Worm (Caenorhabditis elegans) whole organism, midembryonic: ENCODE data around the gene F36D4.1.

Experiments used
- T22C8.4 ChIP-seq: fragments of 200-800 bp; sonication (Bioruptor generic); IDR thresholded peaks from 2 replicates; pipeline ENCODE4 v1.3.6; 2022; ENCODE audit warnings: missing genetic modification characterization, missing compliant biosample characterization
- cog-1 ChIP-seq: sonication (generic microtip); optimal IDR thresholded peaks from 2 replicates; lab custom pipeline; 2016; ENCODE audit warnings: missing genetic modification characterization, missing compliant biosample characterization
- flt-1 ChIP-seq: fragments of 200-800 bp; sonication (Bioruptor generic); IDR thresholded peaks from 2 replicates; pipeline ENCODE4 v1.3.6; 2022; ENCODE audit warnings: missing genetic modification characterization, missing compliant biosample characterization
- klf-2 ChIP-seq: fragments of 200-800 bp; sonication (Bioruptor generic); conservative IDR thresholded peaks from 2 replicates; pipeline ENCODE4 v1.3.6; 2022; ENCODE audit warnings: missing genetic modification reagents, missing genetic modification characterization, missing compliant biosample characterization
- ref-1 ChIP-seq: fragments of 200-800 bp; sonication (Bioruptor generic); conservative IDR thresholded peaks from 2 replicates; pipeline ENCODE4 v1.3.6; 2022; ENCODE audit warnings: missing genetic modification reagents, missing genetic modification characterization, missing compliant biosample characterization
- tab-1 ChIP-seq: fragments of 200-800 bp; sonication (Bioruptor generic); IDR thresholded peaks from 2 replicates; pipeline ENCODE4 v1.3.6; 2022; ENCODE audit warnings: missing genetic modification characterization, missing compliant biosample characterization
- ztf-23 ChIP-seq: fragments of 200-800 bp; sonication (Bioruptor generic); IDR thresholded peaks from 2 replicates; pipeline ENCODE4 v1.3.6; 2022; ENCODE audit warnings: missing genetic modification reagents, missing genetic modification characterization, missing compliant biosample characterization

ce11 chrV:9373473-9373872, 43.3 kb upstream of the F36D4.1 start, which contains the start of gene E02C12.8:
- TF ChIP-seq ztf-23 (GFP tag; lab: Robert Waterston, UW): no peak
- no peak for TF ChIP-seq ref-1 (GFP tag; lab: Robert Waterston, UW)
- no peak for TF ChIP-seq flt-1 (GFP tag; lab: Robert Waterston, UW)
- no peak for TF ChIP-seq klf-2 (GFP tag; lab: Robert Waterston, UW)
- TF ChIP-seq cog-1 (tag; lab: Kevin White, UChicago): no peak
- TF ChIP-seq T22C8.4 (GFP tag; lab: Robert Waterston, UW): no peak
- TF ChIP-seq tab-1 (GFP tag; lab: Robert Waterston, UW): no peak
